Fruit fly (Drosophila melanogaster) whole organism, embryonic: Measurements from ENCODE around the gene CG17264.

Experiments used
- Atf-2 ChIP-seq: fragments of 200-800 bp; sonication (Bioruptor generic); optimal IDR thresholded peaks from 2 replicates; lab custom pipeline; 2016; ENCODE audit warnings: missing biosample characterization, missing genetic modification characterization
- Atf6 ChIP-seq: fragments of 200-800 bp; sonication (Bioruptor generic); IDR thresholded peaks from 2 replicates; pipeline ENCODE4 v1.3.6; 2022; ENCODE audit warnings: missing biosample characterization, missing genetic modification characterization
- CG10209 ChIP-seq: fragments of 200-800 bp; sonication (Bioruptor generic); optimal IDR thresholded peaks from 3 replicates; lab custom pipeline; 2017; ENCODE audit warnings: missing biosample characterization, mild to moderate bottlenecking, missing genetic modification characterization, missing genetic modification reagents
- CG10543 ChIP-seq: fragments of 200-800 bp; sonication (Bioruptor generic); optimal IDR thresholded peaks from 3 replicates; lab custom pipeline; 2017; ENCODE audit warnings: missing biosample characterization, mild to moderate bottlenecking, missing genetic modification characterization, moderate library complexity
- CG11696 ChIP-seq: fragments of 200-800 bp; sonication (Bioruptor generic); IDR thresholded peaks from 2 replicates; pipeline ENCODE4 v1.3.6; 2022; ENCODE audit warnings: missing biosample characterization, missing genetic modification characterization
- CG12236 ChIP-seq: fragments of 200-800 bp; sonication (Bioruptor generic); optimal IDR thresholded peaks from 2 replicates; lab custom pipeline; 2016; ENCODE audit warnings: missing biosample characterization, missing genetic modification characterization
- CG12299 ChIP-seq: fragments of 200-800 bp; sonication (Bioruptor generic); optimal IDR thresholded peaks from 2 replicates; lab custom pipeline; 2018; ENCODE audit warnings: missing biosample characterization, mild to moderate bottlenecking, missing genetic modification characterization
- CG12659 ChIP-seq: fragments of 200-800 bp; sonication (Bioruptor generic); optimal IDR thresholded peaks from 3 replicates; lab custom pipeline; 2017; ENCODE audit warnings: mild to moderate bottlenecking, missing biosample characterization, missing genetic modification reagents, missing genetic modification characterization
- CG15011 ChIP-seq: fragments of 200-800 bp; sonication (Bioruptor generic); optimal IDR thresholded peaks from 3 replicates; lab custom pipeline; 2018; ENCODE audit warnings: missing biosample characterization, mild to moderate bottlenecking, missing genetic modification characterization
- CG15514 ChIP-seq: fragments of 200-800 bp; sonication (Bioruptor generic); optimal IDR thresholded peaks from 3 replicates; lab custom pipeline; 2017; ENCODE audit warnings: missing biosample characterization, missing genetic modification characterization, mild to moderate bottlenecking, moderate library complexity, missing genetic modification reagents
- CG15601 ChIP-seq: fragments of 200-800 bp; sonication (Bioruptor generic); optimal IDR thresholded peaks from 3 replicates; lab custom pipeline; 2019; ENCODE audit warnings: missing biosample characterization, mild to moderate bottlenecking, missing genetic modification characterization, moderate library complexity
- CG1647 ChIP-seq: fragments of 200-800 bp; sonication (Bioruptor generic); optimal IDR thresholded peaks from 3 replicates; lab custom pipeline; 2016; ENCODE audit warnings: missing biosample characterization, missing genetic modification characterization
- CG17568 ChIP-seq: fragments of 200-800 bp; sonication (Bioruptor generic); optimal IDR thresholded peaks from 2 replicates; lab custom pipeline; 2018; ENCODE audit warnings: missing biosample characterization, mild to moderate bottlenecking, missing genetic modification characterization, moderate library complexity
- CG18011 ChIP-seq: fragments of 200-800 bp; sonication (Bioruptor generic); optimal IDR thresholded peaks from 2 replicates; lab custom pipeline; 2017; ENCODE audit warnings: missing biosample characterization, missing genetic modification characterization, mild to moderate bottlenecking, moderate library complexity, missing genotype
- CG18262 ChIP-seq: fragments of 200-800 bp; optimal IDR thresholded peaks from 3 replicates; lab custom pipeline; 2019; ENCODE audit warnings: missing biosample characterization, mild to moderate bottlenecking, missing genetic modification characterization, moderate library complexity
- CG33213 ChIP-seq: fragments of 200-800 bp; sonication (Bioruptor generic); optimal IDR thresholded peaks from 3 replicates; lab custom pipeline; 2016; ENCODE audit warnings: missing biosample characterization, missing genetic modification characterization
- CG33557 ChIP-seq: fragments of 200-800 bp; sonication (Bioruptor generic); optimal IDR thresholded peaks from 2 replicates; lab custom pipeline; 2019; ENCODE audit warnings: missing biosample characterization, mild to moderate bottlenecking, missing genetic modification characterization, moderate library complexity
- CG4328 ChIP-seq: fragments of 200-800 bp; sonication (Bioruptor generic); optimal IDR thresholded peaks from 3 replicates; lab custom pipeline; 2017; ENCODE audit warnings: missing biosample characterization, missing genetic modification reagents, missing genetic modification characterization
- CG7786 ChIP-seq: fragments of 200-800 bp; sonication (Bioruptor generic); optimal IDR thresholded peaks from 2 replicates; lab custom pipeline; 2016; ENCODE audit warnings: missing biosample characterization, missing genetic modification characterization
- CG8089 ChIP-seq: fragments of 200-800 bp; sonication (Bioruptor generic); optimal IDR thresholded peaks from 3 replicates; lab custom pipeline; 2016; ENCODE audit warnings: missing biosample characterization, missing genetic modification characterization
- CG8478 ChIP-seq: fragments of >200 bp; optimal IDR thresholded peaks from 2 replicates; lab custom pipeline; 2018
- CG8924 ChIP-seq: fragments of 200-800 bp; optimal IDR thresholded peaks from 3 replicates; lab custom pipeline; 2019; ENCODE audit warnings: missing biosample characterization, mild to moderate bottlenecking, missing genetic modification characterization, moderate library complexity
- CG9817 ChIP-seq: fragments of 200-800 bp; sonication (Bioruptor generic); optimal IDR thresholded peaks from 2 replicates; lab custom pipeline; 2018; ENCODE audit warnings: missing biosample characterization, mild to moderate bottlenecking, missing genetic modification characterization, moderate library complexity
- Camta ChIP-seq: fragments of 200-800 bp; sonication (Bioruptor generic); optimal IDR thresholded peaks from 2 replicates; lab custom pipeline; 2016; ENCODE audit warnings: missing biosample characterization, missing genetic modification characterization
- Dek ChIP-seq: fragments of 200-800 bp; sonication (Bioruptor generic); optimal IDR thresholded peaks from 3 replicates; lab custom pipeline; 2019; ENCODE audit warnings: missing biosample characterization, mild to moderate bottlenecking, missing genetic modification characterization, moderate library complexity
- Dfd ChIP-seq, 2 experiments: fragments of >200 bp; optimal IDR thresholded peaks; 2 replicates each; lab custom pipeline; 2017; ENCODE audit warnings: missing biosample characterization in 2 of 2, missing genetic modification characterization in 2 of 2
- HmgD ChIP-seq: fragments of 200-800 bp; sonication (Bioruptor generic); optimal IDR thresholded peaks from 3 replicates; lab custom pipeline; 2016; ENCODE audit warnings: missing biosample characterization, missing genetic modification characterization
- Max ChIP-seq: fragments of 200-800 bp; sonication (Bioruptor generic); optimal IDR thresholded peaks from 2 replicates; lab custom pipeline; 2016; ENCODE audit warnings: missing biosample characterization, mild to moderate bottlenecking, missing genetic modification characterization
- Med ChIP-seq: fragments of 200-800 bp; sonication (Bioruptor generic); peaks from one replicate; lab custom pipeline; 2016; ENCODE audit warnings: missing biosample characterization, missing genetic modification characterization, mild to moderate bottlenecking, inconsistent platforms, moderate library complexity
- Mes4 ChIP-seq: fragments of 200-800 bp; sonication (Bioruptor generic); optimal IDR thresholded peaks from 2 replicates; lab custom pipeline; 2016; ENCODE audit warnings: missing biosample characterization, missing genetic modification characterization
- NK7.1 ChIP-seq: fragments of 200-800 bp; sonication (Bioruptor generic); optimal IDR thresholded peaks from 3 replicates; lab custom pipeline; 2016; ENCODE audit warnings: missing biosample characterization, missing genetic modification characterization
- Nf-YB ChIP-seq: fragments of 200-800 bp; sonication (Bioruptor generic); optimal IDR thresholded peaks from 3 replicates; lab custom pipeline; 2019; ENCODE audit warnings: missing biosample characterization, mild to moderate bottlenecking, missing genetic modification characterization, moderate library complexity
- Trl ChIP-seq, 3 experiments: fragments of >200 bp in 2 of 3; fragments of 200-800 bp in 1 of 3; sonication (Bioruptor generic) in 1 of 3; optimal IDR thresholded peaks; 2 replicates in 1 of 3; 3 replicates in 2 of 3; lab custom pipeline; 2016 to 2017; ENCODE audit warnings: missing biosample characterization in 1 of 3, missing genetic modification characterization in 1 of 3
- ato ChIP-seq: fragments of 200-800 bp; sonication (Bioruptor generic); IDR thresholded peaks from 2 replicates; pipeline ENCODE4 v1.3.6; 2022; ENCODE audit warnings: missing biosample characterization, missing genetic modification characterization; ENCODE audit not compliant: partially characterized antibody
- bcd ChIP-seq: fragments of 200-800 bp; sonication (Bioruptor generic); optimal IDR thresholded peaks from 2 replicates; lab custom pipeline; 2017; ENCODE audit warnings: missing biosample characterization, mild to moderate bottlenecking, missing genetic modification characterization
- chinmo ChIP-seq: fragments of 200-800 bp; sonication (Bioruptor generic); IDR thresholded peaks from 4 replicates; pipeline ENCODE4 v1.3.6; 2022; ENCODE audit warnings: missing biosample characterization, missing genetic modification characterization; ENCODE audit not compliant: partially characterized antibody
- en ChIP-seq: fragments of 200-800 bp; sonication (Bioruptor generic); optimal IDR thresholded peaks from 2 replicates; lab custom pipeline; 2016; ENCODE audit warnings: missing biosample characterization, missing genetic modification characterization
- fru ChIP-seq: fragments of >200 bp; optimal IDR thresholded peaks from 2 replicates; lab custom pipeline; 2017
- fu2 ChIP-seq: fragments of 200-800 bp; sonication (Bioruptor generic); optimal IDR thresholded peaks from 2 replicates; lab custom pipeline; 2016; ENCODE audit warnings: missing biosample characterization, missing genetic modification characterization
- hkb ChIP-seq, 2 experiments: fragments of 200-800 bp in 1 of 2; fragments of >200 bp in 1 of 2; sonication (Bioruptor generic) in 1 of 2; IDR thresholded peaks in 1 of 2; optimal IDR thresholded peaks in 1 of 2; 2 replicates each; pipeline versions ENCODE4 v1.3.6 to Lab custom; 2017 to 2022; ENCODE audit warnings: missing biosample characterization in 1 of 2, missing genetic modification characterization in 1 of 2
- nau ChIP-seq: fragments of 200-800 bp; sonication (Bioruptor generic); optimal IDR thresholded peaks from 3 replicates; lab custom pipeline; 2017; ENCODE audit warnings: missing biosample characterization, mild to moderate bottlenecking, missing genetic modification characterization, missing genetic modification reagents
- org-1 ChIP-seq: fragments of 200-800 bp; sonication (Bioruptor generic); optimal IDR thresholded peaks from 2 replicates; lab custom pipeline; 2017; ENCODE audit warnings: missing biosample characterization, missing genetic modification characterization
- pb ChIP-seq: fragments of 200-800 bp; sonication (Bioruptor generic); optimal IDR thresholded peaks from 3 replicates; lab custom pipeline; 2016; ENCODE audit warnings: missing biosample characterization, missing genetic modification characterization
- pho ChIP-seq: fragments of 200-800 bp; sonication (Bioruptor generic); optimal IDR thresholded peaks from 2 replicates; lab custom pipeline; 2016; ENCODE audit warnings: missing biosample characterization, missing genetic modification characterization
- repo ChIP-seq: fragments of 200-800 bp; sonication (Bioruptor generic); optimal IDR thresholded peaks from 2 replicates; lab custom pipeline; 2016; ENCODE audit warnings: missing biosample characterization, missing genetic modification characterization
- sisA ChIP-seq: fragments of 200-800 bp; sonication (Bioruptor generic); IDR thresholded peaks from 2 replicates; pipeline ENCODE4 v1.3.6; 2022; ENCODE audit warnings: missing biosample characterization, missing genetic modification characterization
- sug ChIP-seq: fragments of 200-800 bp; optimal IDR thresholded peaks from 2 replicates; lab custom pipeline; 2019; ENCODE audit warnings: missing biosample characterization, mild to moderate bottlenecking, missing genetic modification characterization, moderate library complexity
- tna ChIP-seq: fragments of 200-800 bp; sonication (Bioruptor generic); IDR thresholded peaks from 2 replicates; pipeline ENCODE4 v1.3.6; 2022; ENCODE audit warnings: missing biosample characterization, missing genetic modification characterization; ENCODE audit not compliant: partially characterized antibody
- z ChIP-seq: fragments of 200-800 bp; sonication (Bioruptor generic); IDR thresholded peaks from 3 replicates; pipeline ENCODE4 v1.3.6; 2022; ENCODE audit warnings: missing biosample characterization, missing genetic modification characterization

CG17264 gene

DNA sequence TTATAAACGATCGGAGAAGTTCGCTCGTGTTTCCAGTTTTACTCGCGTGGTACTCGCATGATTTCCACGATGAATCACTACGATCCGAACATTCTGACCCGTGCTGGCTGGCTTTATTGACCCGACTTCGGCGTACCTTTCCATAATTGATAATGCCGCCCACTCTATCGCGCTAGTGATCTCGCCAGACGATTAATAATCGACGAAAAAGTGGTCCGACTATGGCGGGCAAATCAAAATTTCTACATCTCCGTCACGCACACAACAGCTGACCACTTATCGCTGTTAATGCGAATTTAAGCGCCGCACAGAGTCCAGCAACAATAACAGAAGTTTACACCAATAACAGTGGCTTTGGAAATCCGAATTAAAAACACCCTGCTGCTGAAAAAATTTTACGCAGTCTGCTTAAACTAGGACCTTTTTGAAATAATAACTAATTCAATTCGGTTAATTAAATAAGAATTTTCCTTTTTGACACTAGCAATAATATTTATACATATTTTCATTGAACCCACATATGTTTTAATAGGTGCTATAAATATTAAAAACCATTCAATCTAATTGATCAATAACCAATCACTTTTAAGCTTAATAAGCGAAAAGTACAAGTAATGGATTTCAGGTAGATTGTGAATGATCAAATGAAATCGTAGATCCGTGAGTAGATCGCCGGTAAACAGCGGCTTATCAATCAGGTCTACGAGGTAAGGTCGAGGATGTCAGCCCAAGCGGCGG is 37.6 kb downstream of the CG17264 start (continued):
- no peak for TF ChIP-seq tna
- TF ChIP-seq CG8478 (lab: Kevin White, UChicago) = no peak
- no peak for TF ChIP-seq NK7.1 (GFP tag; lab: Kevin White, UChicago)
- TF ChIP-seq CG15011 (GFP tag; lab: Kevin White, UChicago) = no peak
- TF ChIP-seq CG4328 (GFP tag; lab: Kevin White, UChicago) = no peak
- no peak for TF ChIP-seq CG33557 (GFP tag; lab: Kevin White, UChicago)
- peak; percentile 28 for TF ChIP-seq Dek (tag; lab: Kevin White, UChicago)
- peak; percentile 33 for TF ChIP-seq Atf-2 (GFP tag; lab: Kevin White, UChicago)
- TF ChIP-seq Mes4 (GFP tag; lab: Kevin White, UChicago) = no peak
- no peak for TF ChIP-seq CG33213 (GFP tag; lab: Kevin White, UChicago)
- TF ChIP-seq CG7786 (GFP tag; lab: Kevin White, UChicago) = peak; percentile 41
- peak; percentile 30 for TF ChIP-seq Camta
- TF ChIP-seq sug (tag; lab: Kevin White, UChicago) = peak; percentile 64
- TF ChIP-seq bcd (GFP tag; lab: Kevin White, UChicago) = peak; percentile 51
- no peak for TF ChIP-seq CG15514 (GFP tag; lab: Kevin White, UChicago)
- no peak for TF ChIP-seq repo (GFP tag; lab: Kevin White, UChicago)
- TF ChIP-seq CG10543 = no peak
- TF ChIP-seq CG18011 = no peak
- peak; percentile 60 for TF ChIP-seq CG18262 (tag; lab: Kevin White, UChicago)
- peak; percentile 46 for TF ChIP-seq CG8924
- TF ChIP-seq pho = peak; percentile 31
- peak; percentile 27 for TF ChIP-seq Med (GFP tag; lab: Kevin White, UChicago)
- TF ChIP-seq CG10209 (GFP tag; lab: Kevin White, UChicago) = peak; percentile 41
- TF ChIP-seq fru (lab: Kevin White, UChicago) = no peak
- peak; percentile 31 for TF ChIP-seq org-1 (GFP tag; lab: Kevin White, UChicago)
- no peak for TF ChIP-seq HmgD (GFP tag; lab: Kevin White, UChicago)
- TF ChIP-seq Atf6 (GFP tag; lab: Robert Waterston, UW) = no peak
- no peak for TF ChIP-seq sisA (GFP tag; lab: Robert Waterston, UW)
- no peak for TF ChIP-seq pb (GFP tag; lab: Kevin White, UChicago)
- no peak for TF ChIP-seq fu2 (GFP tag; lab: Kevin White, UChicago)
- TF ChIP-seq CG17568 = no peak
- no peak for TF ChIP-seq nau (GFP tag; lab: Kevin White, UChicago)
- no peak for TF ChIP-seq ato (GFP tag; lab: Robert Waterston, UW)
- TF ChIP-seq CG11696 (GFP tag; lab: Robert Waterston, UW) = no peak
- peak; percentile 5 for TF ChIP-seq CG9817 (tag; lab: Kevin White, UChicago)
- peak; percentile 14 for TF ChIP-seq Max (GFP tag; lab: Kevin White, UChicago)
- TF ChIP-seq en = no peak
- TF ChIP-seq CG15601 (tag; lab: Kevin White, UChicago) = no peak
- TF ChIP-seq Trl (optimal IDR thresholded peaks at IDR 0.05; lab: Kevin White, UChicago) = no peak
- no peak for TF ChIP-seq Trl (GFP tag; optimal IDR thresholded peaks at IDR 0.05; lab: Kevin White, UChicago)
- no peak for TF ChIP-seq CG12659 (GFP tag; lab: Kevin White, UChicago)
- peak; percentile 13 for TF ChIP-seq CG1647 (GFP tag; lab: Kevin White, UChicago)
- TF ChIP-seq Nf-YB (GFP tag; lab: Kevin White, UChicago) = no peak
- TF ChIP-seq chinmo (GFP tag; lab: Robert Waterston, UW) = 0 out of 4 replicates have a peak, but pooled peaks have one; percentile 31
- no peak for TF ChIP-seq Dfd (GFP tag; optimal IDR thresholded peaks at IDR 0.05; lab: Kevin White, UChicago)
- TF ChIP-seq CG8089 (GFP tag; lab: Kevin White, UChicago) = no peak
- TF ChIP-seq hkb (optimal IDR thresholded peaks at IDR 0.05; lab: Kevin White, UChicago) = no peak
- no peak for TF ChIP-seq hkb (GFP tag; IDR thresholded peaks at IDR 0.05; lab: Robert Waterston, UW)
- no peak for TF ChIP-seq z
- no peak for TF ChIP-seq CG12236 (GFP tag; lab: Kevin White, UChicago)
- TF ChIP-seq CG12299 (tag; lab: Kevin White, UChicago) = no peak
